Fruit fly (Drosophila melanogaster) whole organism, embryonic: Measurements from ENCODE around the gene Dscam3.

Experiments
- CG15514 ChIP-seq: fragments of 200-800 bp; sonication (Bioruptor generic); optimal IDR thresholded peaks from 3 replicates; lab custom pipeline; 2017; ENCODE audit warnings: missing biosample characterization, missing genetic modification characterization, mild to moderate bottlenecking, moderate library complexity, missing genetic modification reagents
- hbn ChIP-seq: fragments of 200-800 bp; sonication (Bioruptor generic); IDR thresholded peaks from 2 replicates; pipeline ENCODE4 v1.3.6; 2022; ENCODE audit warnings: missing biosample characterization, missing genetic modification characterization; ENCODE audit not compliant: partially characterized antibody
- sob ChIP-seq: fragments of 200-800 bp; sonication (Bioruptor generic); IDR thresholded peaks from 2 replicates; pipeline ENCODE4 v1.3.6; 2022; ENCODE audit warnings: missing biosample characterization, missing genetic modification characterization
- sug ChIP-seq: fragments of 200-800 bp; optimal IDR thresholded peaks from 2 replicates; lab custom pipeline; 2019; ENCODE audit warnings: missing biosample characterization, mild to moderate bottlenecking, missing genetic modification characterization, moderate library complexity
- tup ChIP-seq: fragments of 200-800 bp; sonication (Bioruptor generic); optimal IDR thresholded peaks from 2 replicates; lab custom pipeline; 2016; ENCODE audit warnings: missing biosample characterization, mild to moderate bottlenecking, missing genetic modification characterization, moderate library complexity

dm6 chr3R:17506833-17507232, 1.4 kb upstream of the Dscam3 start:
- no peak for TF ChIP-seq tup
- TF ChIP-seq sob (GFP tag; lab: Robert Waterston, UW), result no peak
- TF ChIP-seq hbn (GFP tag; lab: Robert Waterston, UW), result no peak
- no peak for TF ChIP-seq CG15514
- no peak for TF ChIP-seq sug (tag; lab: Kevin White, UChicago)
